Worm (Caenorhabditis elegans) whole organism, midembryonic: ENCODE results near the gene K08D8.5.

Source experiments
- flt-1 ChIP-seq: fragments of 200-800 bp; sonication (Bioruptor generic); IDR thresholded peaks from 2 replicates; pipeline ENCODE4 v1.3.6; 2022; ENCODE audit warnings: missing genetic modification characterization, missing compliant biosample characterization
- klf-2 ChIP-seq: fragments of 200-800 bp; sonication (Bioruptor generic); conservative IDR thresholded peaks from 2 replicates; pipeline ENCODE4 v1.3.6; 2022; ENCODE audit warnings: missing genetic modification reagents, missing genetic modification characterization, missing compliant biosample characterization
- med-1 ChIP-seq: sonication (generic microtip); optimal IDR thresholded peaks from 2 replicates; lab custom pipeline; 2017; ENCODE audit warnings: missing genetic modification characterization, mild to moderate bottlenecking, missing compliant biosample characterization, antibody characterized with exemption, missing genetic modification reagents; ENCODE audit not compliant: insufficient read depth

DNA sequence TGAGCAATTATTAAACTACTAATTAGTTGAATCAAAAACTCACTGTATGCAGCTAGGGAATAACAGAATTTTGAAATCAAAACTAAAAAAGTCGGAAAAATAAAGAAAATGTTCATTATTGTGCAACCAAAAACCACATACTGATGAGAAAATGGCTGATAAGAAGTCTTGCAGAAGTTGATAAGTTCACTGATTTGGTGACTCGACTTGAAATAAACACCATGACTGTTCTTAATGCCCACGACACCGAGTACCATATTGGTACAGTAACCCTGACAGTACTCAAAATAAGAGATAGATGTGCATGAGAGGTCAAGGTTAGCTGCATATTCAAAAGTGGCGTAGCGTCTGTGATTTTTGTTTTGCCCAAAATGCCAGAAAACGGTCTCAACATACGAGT, 25.9 kb downstream of the K08D8.5 start:
- TF ChIP-seq flt-1 (no peak), klf-2 (GFP tag; lab: Robert Waterston, UW) (no peak), med-1 (no peak)
